Fruit fly (Drosophila melanogaster) whole organism, prepupa: Measurements from ENCODE around the gene sing.
A peak's percentile ranks its signal among the peaks of the same experiment; 100 is the strongest.

Source experiments
- Blimp-1 ChIP-seq: fragments of 200-800 bp; sonication (Bioruptor generic); optimal IDR thresholded peaks from 3 replicates; lab custom pipeline; 2017; ENCODE audit warnings: missing biosample characterization, missing genetic modification characterization, mild to moderate bottlenecking, moderate library complexity, missing genetic modification reagents
- CG10631 ChIP-seq: fragments of 200-800 bp; sonication (Bioruptor generic); optimal IDR thresholded peaks from 2 replicates; lab custom pipeline; 2016; ENCODE audit warnings: missing biosample characterization, missing genetic modification characterization
- CG10669 ChIP-seq: fragments of 200-800 bp; sonication (Bioruptor generic); optimal IDR thresholded peaks from 3 replicates; lab custom pipeline; 2018; ENCODE audit warnings: missing biosample characterization, mild to moderate bottlenecking, missing genetic modification characterization, moderate library complexity
- CG11762 ChIP-seq: fragments of 200-800 bp; sonication (Bioruptor generic); optimal IDR thresholded peaks from 3 replicates; lab custom pipeline; 2016; ENCODE audit warnings: missing biosample characterization, missing genetic modification characterization; ENCODE audit not compliant: insufficient read depth
- CG15336 ChIP-seq: fragments of 200-800 bp; sonication (Bioruptor generic); IDR thresholded peaks from 2 replicates; pipeline ENCODE4 v1.3.6; 2022; ENCODE audit warnings: missing biosample characterization, missing genetic modification characterization
- CG16779 ChIP-seq: fragments of 200-800 bp; sonication (Bioruptor generic); optimal IDR thresholded peaks from 3 replicates; lab custom pipeline; 2017; ENCODE audit warnings: missing biosample characterization, mild to moderate bottlenecking, missing genetic modification characterization
- CG31627 ChIP-seq: fragments of 200-800 bp; sonication (Bioruptor generic); optimal IDR thresholded peaks from 3 replicates; lab custom pipeline; 2016; ENCODE audit warnings: missing biosample characterization, missing genetic modification characterization
- CG32006 ChIP-seq: fragments of 200-800 bp; sonication (Bioruptor generic); optimal IDR thresholded peaks from 3 replicates; lab custom pipeline; 2017; ENCODE audit warnings: missing biosample characterization, mild to moderate bottlenecking, missing genetic modification characterization
- CG34406 ChIP-seq: fragments of 200-800 bp; sonication (Bioruptor generic); optimal IDR thresholded peaks from 3 replicates; lab custom pipeline; 2016; ENCODE audit warnings: missing biosample characterization, missing genetic modification characterization
- CG6276 ChIP-seq: fragments of 200-800 bp; sonication (Bioruptor generic); optimal IDR thresholded peaks from 2 replicates; lab custom pipeline; 2017; ENCODE audit warnings: missing biosample characterization, mild to moderate bottlenecking, missing genetic modification characterization
- CG6808 ChIP-seq: fragments of 200-800 bp; sonication (Bioruptor generic); optimal IDR thresholded peaks from 3 replicates; lab custom pipeline; 2017; ENCODE audit warnings: missing biosample characterization, missing genetic modification characterization, mild to moderate bottlenecking, moderate library complexity, missing genetic modification reagents
- CG7368 ChIP-seq: fragments of 200-800 bp; sonication (Bioruptor generic); optimal IDR thresholded peaks from 3 replicates; lab custom pipeline; 2016; ENCODE audit warnings: missing biosample characterization, missing genetic modification characterization
- CG8319 ChIP-seq: fragments of 200-800 bp; sonication (Bioruptor generic); optimal IDR thresholded peaks from 3 replicates; lab custom pipeline; 2016; ENCODE audit warnings: missing biosample characterization, missing genetic modification characterization
- CG9139 ChIP-seq: fragments of 200-800 bp; sonication (Bioruptor generic); optimal IDR thresholded peaks from 3 replicates; lab custom pipeline; 2017; ENCODE audit warnings: missing biosample characterization, mild to moderate bottlenecking, missing genetic modification characterization
- Eip75B ChIP-seq: fragments of 200-800 bp; sonication (Bioruptor generic); optimal IDR thresholded peaks from 3 replicates; lab custom pipeline; 2016; ENCODE audit warnings: missing biosample characterization, missing genetic modification characterization
- Eip78C ChIP-seq: fragments of 200-800 bp; sonication (Bioruptor generic); peaks from one replicate; lab custom pipeline; 2016; ENCODE audit warnings: missing biosample characterization, missing genetic modification characterization
- Eip93F ChIP-seq: fragments of 200-800 bp; sonication (Bioruptor generic); optimal IDR thresholded peaks from 2 replicates; lab custom pipeline; 2016; ENCODE audit warnings: missing biosample characterization, mild to moderate bottlenecking, missing genetic modification characterization
- Ets96B ChIP-seq: fragments of 200-800 bp; optimal IDR thresholded peaks from 2 replicates; lab custom pipeline; 2019; ENCODE audit warnings: missing biosample characterization, mild to moderate bottlenecking, missing genetic modification characterization, moderate library complexity
- Gug ChIP-seq: fragments of 200-800 bp; sonication (Bioruptor generic); IDR thresholded peaks from 2 replicates; pipeline ENCODE4 v1.3.6; 2022; ENCODE audit warnings: missing biosample characterization, missing genetic modification characterization
- Hr39 ChIP-seq: fragments of 200-800 bp; sonication (Bioruptor generic); optimal IDR thresholded peaks from 2 replicates; lab custom pipeline; 2016; ENCODE audit warnings: missing biosample characterization, missing genetic modification characterization
- Hr4 ChIP-seq: fragments of 200-800 bp; sonication (Bioruptor generic); optimal IDR thresholded peaks from 3 replicates; lab custom pipeline; 2016; ENCODE audit warnings: missing biosample characterization, missing genetic modification characterization
- Met ChIP-seq: fragments of 200-800 bp; sonication (Bioruptor generic); optimal IDR thresholded peaks from 3 replicates; lab custom pipeline; 2016; ENCODE audit warnings: missing biosample characterization, missing genetic modification characterization
- OdsH ChIP-seq: fragments of 200-800 bp; sonication (Bioruptor generic); optimal IDR thresholded peaks from 3 replicates; lab custom pipeline; 2016; ENCODE audit warnings: missing biosample characterization, missing genetic modification characterization
- Smox ChIP-seq: fragments of 200-800 bp; sonication (Bioruptor generic); optimal IDR thresholded peaks from 3 replicates; lab custom pipeline; 2016; ENCODE audit warnings: missing biosample characterization, missing genetic modification characterization
- Sox102F ChIP-seq: fragments of 200-800 bp; sonication (Bioruptor generic); optimal IDR thresholded peaks from 2 replicates; lab custom pipeline; 2016; ENCODE audit warnings: missing biosample characterization, mild to moderate bottlenecking, missing genetic modification characterization
- Sox14 ChIP-seq: fragments of 200-800 bp; sonication (Bioruptor generic); optimal IDR thresholded peaks from 3 replicates; lab custom pipeline; 2016; ENCODE audit warnings: missing biosample characterization, missing genetic modification characterization
- acj6 ChIP-seq: fragments of 200-800 bp; sonication (Bioruptor generic); optimal IDR thresholded peaks from 3 replicates; lab custom pipeline; 2016; ENCODE audit warnings: missing biosample characterization, missing genetic modification characterization
- cyc ChIP-seq: fragments of 200-800 bp; sonication (Bioruptor generic); optimal IDR thresholded peaks from 3 replicates; lab custom pipeline; 2016; ENCODE audit warnings: missing biosample characterization, missing genetic modification characterization
- dac ChIP-seq: fragments of 200-800 bp; sonication (Bioruptor generic); optimal IDR thresholded peaks from 2 replicates; lab custom pipeline; 2017; ENCODE audit warnings: missing biosample characterization, mild to moderate bottlenecking, missing genetic modification characterization
- eg ChIP-seq: fragments of 200-800 bp; sonication (Bioruptor generic); IDR thresholded peaks from 3 replicates; pipeline ENCODE4 v1.3.6; 2022; ENCODE audit warnings: missing biosample characterization, missing genetic modification characterization
- esn ChIP-seq: fragments of 200-800 bp; sonication (Bioruptor generic); optimal IDR thresholded peaks from 2 replicates; lab custom pipeline; 2016; ENCODE audit warnings: missing biosample characterization, mild to moderate bottlenecking, missing genetic modification characterization, moderate library complexity
- fd59A ChIP-seq: fragments of 200-800 bp; sonication (Bioruptor generic); optimal IDR thresholded peaks from 2 replicates; lab custom pipeline; 2017; ENCODE audit warnings: missing biosample characterization, mild to moderate bottlenecking, missing genetic modification characterization, missing genetic modification reagents
- fkh ChIP-seq: fragments of 200-800 bp; sonication (Bioruptor generic); optimal IDR thresholded peaks from 3 replicates; lab custom pipeline; 2017; ENCODE audit warnings: missing biosample characterization, mild to moderate bottlenecking, missing genetic modification characterization, moderate library complexity
- lz ChIP-seq: fragments of 200-800 bp; sonication (Bioruptor generic); optimal IDR thresholded peaks from 3 replicates; lab custom pipeline; 2016; ENCODE audit warnings: missing biosample characterization, missing genetic modification characterization
- pdm3 ChIP-seq: fragments of 200-800 bp; sonication (Bioruptor generic); optimal IDR thresholded peaks from 3 replicates; lab custom pipeline; 2016; ENCODE audit warnings: missing biosample characterization, missing genetic modification characterization
- spab ChIP-seq: fragments of 200-800 bp; sonication (Bioruptor generic); optimal IDR thresholded peaks from 2 replicates; lab custom pipeline; 2017; ENCODE audit warnings: missing biosample characterization, mild to moderate bottlenecking, missing genetic modification characterization, missing genetic modification reagents
- ss ChIP-seq, 2 experiments: fragments of 200-800 bp; sonication (Bioruptor generic); optimal IDR thresholded peaks; 2 replicates in 1 of 2; 3 replicates in 1 of 2; lab custom pipeline; 2017 to 2018; ENCODE audit warnings: mild to moderate bottlenecking in 2 of 2, missing biosample characterization in 2 of 2, missing genetic modification characterization in 2 of 2, moderate library complexity in 1 of 2
- svp ChIP-seq: fragments of 200-800 bp; sonication (Bioruptor generic); peaks from one replicate; lab custom pipeline; 2016; ENCODE audit warnings: missing biosample characterization, missing genetic modification characterization
- topi ChIP-seq: fragments of 200-800 bp; sonication (Bioruptor generic); optimal IDR thresholded peaks from 3 replicates; lab custom pipeline; 2016; ENCODE audit warnings: missing biosample characterization, missing genetic modification characterization
- vri ChIP-seq: fragments of 200-800 bp; sonication (Bioruptor generic); optimal IDR thresholded peaks from 3 replicates; lab custom pipeline; 2016; ENCODE audit warnings: missing biosample characterization, mild to moderate bottlenecking, missing genetic modification characterization

Gene sing

DNA sequence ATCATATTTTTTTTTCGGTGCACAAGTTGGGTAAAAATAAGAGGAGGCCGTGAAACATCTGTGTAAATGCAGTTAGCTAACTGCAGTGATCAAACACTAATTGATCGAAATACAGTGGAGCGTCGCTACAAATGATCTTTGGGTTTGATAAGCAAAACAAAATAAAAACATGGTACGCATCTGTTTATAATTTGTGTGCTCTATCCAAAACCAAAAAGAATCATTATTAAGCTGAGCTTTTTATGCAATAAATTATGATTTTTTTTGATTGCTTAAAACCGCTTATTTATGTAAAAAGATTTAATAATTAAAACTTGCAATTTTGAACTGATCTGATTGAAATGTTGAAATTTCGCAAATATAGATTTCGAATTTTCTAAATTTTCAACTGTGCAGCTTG lies 8.8 kb upstream of the sing start (continued):
- TF ChIP-seq Eip93F (GFP tag; lab: Kevin White, UChicago): no peak
- TF ChIP-seq Blimp-1 (GFP tag; lab: Kevin White, UChicago): no peak
- TF ChIP-seq fd59A (GFP tag; lab: Kevin White, UChicago): no peak
- TF ChIP-seq vri: no peak
- TF ChIP-seq CG31627 (GFP tag; lab: Kevin White, UChicago): peak; percentile 29
- TF ChIP-seq Ets96B (tag; lab: Kevin White, UChicago): no peak
- peak; percentile 29 for TF ChIP-seq Hr39 (GFP tag; lab: Kevin White, UChicago)
- peak; percentile 64 for TF ChIP-seq CG32006 (GFP tag; lab: Kevin White, UChicago)
- TF ChIP-seq esn: peak; percentile 47
- peak; percentile 33 for TF ChIP-seq cyc (GFP tag; lab: Kevin White, UChicago)
- TF ChIP-seq spab (GFP tag; lab: Kevin White, UChicago): no peak
- no peak for TF ChIP-seq CG10631 (GFP tag; lab: Kevin White, UChicago)
- no peak for TF ChIP-seq CG34406 (GFP tag; lab: Kevin White, UChicago)
- no peak for TF ChIP-seq CG7368 (GFP tag; lab: Kevin White, UChicago)
- TF ChIP-seq CG10669 (GFP tag; lab: Kevin White, UChicago): no peak
- TF ChIP-seq Sox102F: peak; percentile 6
- TF ChIP-seq CG6808 (GFP tag; lab: Kevin White, UChicago): no peak
- TF ChIP-seq ss (GFP tag; optimal IDR thresholded peaks at IDR 0.05; lab: Kevin White, UChicago): no peak
- peak; percentile 34 for TF ChIP-seq Smox (GFP tag; lab: Kevin White, UChicago)
- TF ChIP-seq CG16779: no peak
- TF ChIP-seq eg (GFP tag; lab: Robert Waterston, UW): no peak

DNA sequence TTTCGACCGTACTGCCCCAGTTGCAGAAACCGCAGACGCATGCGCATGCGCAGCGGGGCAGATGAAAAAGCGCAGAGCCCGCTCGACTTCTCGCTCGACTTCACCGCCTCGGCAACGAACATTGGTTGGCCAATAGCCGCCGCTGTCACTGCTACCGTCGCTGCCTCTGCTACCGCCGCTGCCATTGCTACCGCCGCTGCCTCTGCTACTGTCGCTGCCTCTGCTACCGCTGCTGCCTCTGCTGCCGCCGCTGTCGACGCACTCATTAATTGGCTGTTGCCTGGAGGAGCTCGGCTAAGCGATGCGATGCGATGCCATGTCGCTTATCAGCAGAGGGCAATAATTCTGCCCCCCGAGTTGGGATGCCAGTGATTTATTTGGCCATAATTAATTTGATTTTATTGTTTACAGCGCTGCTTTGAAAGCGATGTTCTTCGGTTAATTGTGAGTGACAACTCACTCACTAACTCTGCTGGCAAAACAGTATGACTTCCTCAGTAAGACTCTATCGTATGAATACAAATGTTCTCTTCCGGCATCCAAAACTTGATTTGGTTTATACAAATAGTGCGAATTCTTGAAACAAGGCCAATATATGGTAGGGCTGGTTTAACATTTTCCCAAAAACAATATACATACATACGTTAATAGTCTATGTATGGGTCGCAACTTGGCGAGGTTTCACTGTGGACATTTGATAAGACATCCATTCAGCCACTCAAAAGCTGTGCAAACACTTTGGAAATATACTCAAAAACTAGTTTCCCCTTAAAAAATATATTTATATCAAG lies 8.2 kb upstream of the sing start:
- TF ChIP-seq Met (GFP tag; lab: Kevin White, UChicago) (peak; percentile 40), esn (peak; percentile 3), Gug (GFP tag; lab: Robert Waterston, UW) (no peak), svp (peak; percentile 90), OdsH (GFP tag; lab: Kevin White, UChicago) (peak; percentile 10), CG31627 (GFP tag; lab: Kevin White, UChicago) (peak; percentile 32), CG11762 (GFP tag; lab: Kevin White, UChicago) (no peak), spab (GFP tag; lab: Kevin White, UChicago) (no peak), Eip78C (peak; percentile 63), Eip75B (no peak), fkh (GFP tag; lab: Kevin White, UChicago) (peak; percentile 1), Hr39 (GFP tag; lab: Kevin White, UChicago) (peak; percentile 28), CG10631 (GFP tag; lab: Kevin White, UChicago) (no peak), CG9139 (no peak), pdm3 (peak; percentile 6), lz (GFP tag; lab: Kevin White, UChicago) (peak; percentile 6), CG10669 (GFP tag; lab: Kevin White, UChicago) (no peak), acj6 (GFP tag; lab: Kevin White, UChicago) (peak; percentile 0), Hr4 (GFP tag; lab: Kevin White, UChicago) (peak; percentile 16), CG8319 (GFP tag; lab: Kevin White, UChicago) (no peak), Blimp-1 (GFP tag; lab: Kevin White, UChicago) (no peak), CG32006 (GFP tag; lab: Kevin White, UChicago) (peak; percentile 19), Sox102F (peak; percentile 22), dac (GFP tag; lab: Kevin White, UChicago) (no peak), topi (GFP tag; lab: Kevin White, UChicago) (peak; percentile 8), CG6276 (no peak), CG15336 (GFP tag; lab: Robert Waterston, UW) (0 out of 2 replicates have a peak, but pooled peaks have one; percentile 17), Sox14 (no peak)
